Fruit fly (Drosophila melanogaster): ENCODE data around the gene CG3164.

The CG3164 gene

dm6 chr2L:107476-108436 lies 22.8 kb downstream of the CG3164 start (continued):
- TF ChIP-seq Trl (optimal IDR thresholded peaks at IDR 0.05) (peak; percentile 87 to 95), Trl (GFP tag; optimal IDR thresholded peaks at IDR 0.05) (no peak), CG10543 (GFP tag; optimal IDR thresholded peaks at IDR 0.05) (peak; percentile 76), br (optimal IDR thresholded peaks at IDR 0.05) (no peak), Oaz (GFP tag; IDR thresholded peaks at IDR 0.05) (no peak), gt (GFP tag; IDR thresholded peaks at IDR 0.05) (no peak), NfI (GFP tag; optimal IDR thresholded peaks at IDR 0.05) (peak; percentile 2), row (GFP tag; IDR thresholded peaks at IDR 0.05) (peak; percentile 76), Ets97D (GFP tag; optimal IDR thresholded peaks at IDR 0.05) (peak; percentile 24), eyg (GFP tag; optimal IDR thresholded peaks at IDR 0.05) (no peak), knrl (GFP tag; IDR thresholded peaks at IDR 0.05; ENCODE audit: partially characterized antibody) (0 out of 3 replicates have a peak, but pooled peaks have one; percentile 21), Med (GFP tag) (peak; percentile 79), Fer1 (GFP tag; optimal IDR thresholded peaks at IDR 0.05) (peak; percentile 70), croc (GFP tag; conservative IDR thresholded peaks at IDR 0.05) (no peak), unc-4 (GFP tag; IDR thresholded peaks at IDR 0.05; ENCODE audit: partially characterized antibody) (peak; percentile 52), cwo (GFP tag; optimal IDR thresholded peaks at IDR 0.05) (peak; percentile 34), zen (tag; optimal IDR thresholded peaks at IDR 0.05) (no peak), lilli (GFP tag; optimal IDR thresholded peaks at IDR 0.05) (peak; percentile 29), CG3281 (GFP tag; optimal IDR thresholded peaks at IDR 0.05) (peak; percentile 38), BEAF-32 (GFP tag; optimal IDR thresholded peaks at IDR 0.05) (peak; percentile 17), pzg (GFP tag; optimal IDR thresholded peaks at IDR 0.05) (peak; percentile 63), tgo (GFP tag; IDR thresholded peaks at IDR 0.05) (no peak), CG4730 (GFP tag; IDR thresholded peaks at IDR 0.05) (no peak), tup (GFP tag; optimal IDR thresholded peaks at IDR 0.05) (no peak), her (GFP tag; optimal IDR thresholded peaks at IDR 0.05) (peak; percentile 24), kah (GFP tag; optimal IDR thresholded peaks at IDR 0.05) (no peak), CG18476 (GFP tag; optimal IDR thresholded peaks at IDR 0.05) (no peak), maf-S (GFP tag; optimal IDR thresholded peaks at IDR 0.05) (no peak), rib (GFP tag; IDR thresholded peaks at IDR 0.05) (peak; percentile 58), sug (tag; optimal IDR thresholded peaks at IDR 0.05) (peak; percentile 2), CG16863 (GFP tag; optimal IDR thresholded peaks at IDR 0.05) (no peak), BtbVII (GFP tag; optimal IDR thresholded peaks at IDR 0.05) (peak; percentile 59), grau (tag; optimal IDR thresholded peaks at IDR 0.05) (peak; percentile 35), HLHmδ (GFP tag; optimal IDR thresholded peaks at IDR 0.05) (no peak), da (GFP tag; optimal IDR thresholded peaks at IDR 0.05) (no peak), pita (GFP tag; optimal IDR thresholded peaks at IDR 0.05) (peak; percentile 27), inv (GFP tag; IDR thresholded peaks at IDR 0.05; ENCODE audit: partially characterized antibody) (peak; percentile 29), Jarid2 (GFP tag; optimal IDR thresholded peaks at IDR 0.05) (peak; percentile 0), CG2712 (tag; optimal IDR thresholded peaks at IDR 0.05) (peak; percentile 25), CG13894 (tag; optimal IDR thresholded peaks at IDR 0.05) (peak; percentile 80)

DNA sequence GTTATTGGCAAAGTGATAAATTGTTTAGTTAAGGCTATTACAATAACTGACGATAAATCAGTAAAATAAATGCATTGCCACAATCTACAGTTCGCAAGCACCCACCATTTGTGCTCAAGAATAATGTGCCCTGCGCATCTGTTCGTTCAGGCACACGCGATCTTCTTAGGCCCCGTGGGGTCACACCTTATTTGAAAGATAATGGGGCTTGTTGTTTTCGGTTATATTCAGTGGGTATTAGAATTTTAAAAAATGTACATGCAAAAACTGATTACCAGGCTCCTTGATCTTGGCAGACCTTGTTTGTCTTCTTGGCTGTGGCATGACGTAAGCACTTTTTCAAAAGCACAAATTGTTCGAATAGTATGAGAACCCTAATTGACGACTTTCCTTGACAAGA lies 23.6 kb downstream of the CG3164 start:
- TF ChIP-seq CG6791 (GFP tag; IDR thresholded peaks at IDR 0.05; ENCODE audit: partially characterized antibody) (0 out of 3 replicates have a peak, but pooled peaks have one; percentile 9), sug (tag; optimal IDR thresholded peaks at IDR 0.05) (peak; percentile 81), gfzf (GFP tag; optimal IDR thresholded peaks at IDR 0.05) (peak; percentile 25), Pdp1 (GFP tag; optimal IDR thresholded peaks at IDR 0.05) (peak in 1 of 2 experiments; percentile 48), Hmx (GFP tag; optimal IDR thresholded peaks at IDR 0.05) (no peak), CG33213 (GFP tag; optimal IDR thresholded peaks at IDR 0.05) (no peak), CG34376 (GFP tag; optimal IDR thresholded peaks at IDR 0.05) (peak; percentile 42), Med (GFP tag) (peak; percentile 38), CG7786 (GFP tag; optimal IDR thresholded peaks at IDR 0.05) (no peak)

Data from whole organism, embryonic.